Fruit fly (Drosophila melanogaster): ENCODE results near the gene Hsp26.

The Hsp26 gene

DNA sequence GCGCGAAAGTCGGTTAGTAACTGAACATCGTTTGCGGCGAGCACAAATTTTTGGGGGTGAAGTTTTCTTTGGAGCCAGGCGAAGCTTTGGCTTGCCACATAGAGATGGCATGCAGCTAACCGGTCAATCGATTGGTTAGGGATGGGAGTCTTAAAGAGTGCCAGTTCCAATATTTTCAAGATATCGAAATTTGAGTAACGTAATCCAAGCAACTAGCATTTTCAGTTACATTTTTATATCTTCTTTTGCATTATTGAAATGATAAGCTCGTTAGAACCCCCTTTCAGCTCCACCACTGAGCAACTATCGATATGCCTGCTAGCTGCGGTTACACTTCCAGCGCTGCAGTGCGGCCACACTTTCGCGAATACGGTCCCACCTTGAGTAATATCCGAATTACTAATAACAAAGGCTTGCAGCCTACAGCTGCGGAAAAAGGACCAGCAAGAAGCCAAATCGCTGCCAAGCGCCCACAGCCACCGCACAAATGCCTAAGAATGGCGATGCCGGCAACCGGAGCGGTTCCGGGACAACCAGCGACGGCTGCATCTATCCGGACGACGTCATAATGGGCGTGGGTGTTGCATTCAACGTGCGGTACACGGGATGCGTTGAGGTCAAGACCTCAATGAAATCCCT lies 49.5 kb upstream of the Hsp26 start, which contains the start of the genes Atat and Shc (continued):
- TF ChIP-seq CG2202 (tag; optimal IDR thresholded peaks at IDR 0.05): peak; percentile 96
- peak; percentile 47 for TF ChIP-seq CG7745 (tag; optimal IDR thresholded peaks at IDR 0.05)
- peak; percentile 100 for TF ChIP-seq CG14667 (GFP tag; IDR thresholded peaks at IDR 0.05)
- peak; percentile 98 for TF ChIP-seq CG5953 (GFP tag; IDR thresholded peaks at IDR 0.05)
- TF ChIP-seq Nf-YA (GFP tag; IDR thresholded peaks at IDR 0.05): peak; percentile 99
- peak; percentile 96 for TF ChIP-seq org-1 (GFP tag; optimal IDR thresholded peaks at IDR 0.05)
- peak; percentile 99 for TF ChIP-seq croc (GFP tag; conservative IDR thresholded peaks at IDR 0.05)
- peak; percentile 85 for TF ChIP-seq crol (GFP tag; IDR thresholded peaks at IDR 0.05)
- TF ChIP-seq Trl (optimal IDR thresholded peaks at IDR 0.05): no peak
- peak; percentile 100 for TF ChIP-seq Trl (GFP tag; optimal IDR thresholded peaks at IDR 0.05)
- TF ChIP-seq H15 (GFP tag; IDR thresholded peaks at IDR 0.05): peak; percentile 100
- TF ChIP-seq CG17568 (GFP tag; optimal IDR thresholded peaks at IDR 0.05): peak; percentile 95
- TF ChIP-seq ERR (GFP tag; optimal IDR thresholded peaks at IDR 0.05): peak; percentile 99
- peak; percentile 98 for TF ChIP-seq Awh (GFP tag; IDR thresholded peaks at IDR 0.05)
- peak; percentile 99 for TF ChIP-seq luna (GFP tag; optimal IDR thresholded peaks at IDR 0.05)
- TF ChIP-seq Oaz (GFP tag; IDR thresholded peaks at IDR 0.05): peak; percentile 99
- TF ChIP-seq dysf (GFP tag; IDR thresholded peaks at IDR 0.05): peak; percentile 100
- peak; percentile 98 for TF ChIP-seq CG12104 (GFP tag; optimal IDR thresholded peaks at IDR 0.05)
- TF ChIP-seq chinmo (GFP tag; IDR thresholded peaks at IDR 0.05; ENCODE audit: partially characterized antibody): peak; percentile 53; the same call in 2 of the 4 replicates
- peak; percentile 61 for TF ChIP-seq Sry-β (GFP tag; optimal IDR thresholded peaks at IDR 0.05)
- TF ChIP-seq insv (GFP tag; optimal IDR thresholded peaks at IDR 0.05): peak; percentile 16 to 80
- TF ChIP-seq z (GFP tag; IDR thresholded peaks at IDR 0.05): peak; percentile 73; the same call in 2 of the 3 replicates
- peak; percentile 93 for TF ChIP-seq sd (tag; optimal IDR thresholded peaks at IDR 0.05)
- TF ChIP-seq CG2712 (tag; optimal IDR thresholded peaks at IDR 0.05): peak; percentile 98
- TF ChIP-seq Ssrp (tag; optimal IDR thresholded peaks at IDR 0.05): peak; percentile 99
- TF ChIP-seq Hr3 (GFP tag; optimal IDR thresholded peaks at IDR 0.05): peak; percentile 100
- TF ChIP-seq danr (GFP tag; IDR thresholded peaks at IDR 0.05): peak; percentile 99
- TF ChIP-seq CG16863 (GFP tag; optimal IDR thresholded peaks at IDR 0.05): peak; percentile 99
- peak; percentile 77 for TF ChIP-seq fd102C (GFP tag; optimal IDR thresholded peaks at IDR 0.05)
- TF ChIP-seq CG18619 (GFP tag; optimal IDR thresholded peaks at IDR 0.05): peak; percentile 99
- peak; percentile 96 for TF ChIP-seq Myb (GFP tag; optimal IDR thresholded peaks at IDR 0.05)
- TF ChIP-seq nmo (GFP tag; optimal IDR thresholded peaks at IDR 0.05): peak; percentile 99
- peak; percentile 96 for TF ChIP-seq knrl (GFP tag; IDR thresholded peaks at IDR 0.05; ENCODE audit: partially characterized antibody)
- peak; percentile 93 for TF ChIP-seq CG6854 (GFP tag; optimal IDR thresholded peaks at IDR 0.05)
- peak; percentile 98 for TF ChIP-seq aop (GFP tag; IDR thresholded peaks at IDR 0.05)
- peak; percentile 92 for TF ChIP-seq CG10267 (tag; optimal IDR thresholded peaks at IDR 0.05)
- TF ChIP-seq CG13775 (GFP tag; optimal IDR thresholded peaks at IDR 0.05): peak; percentile 99
- TF ChIP-seq nau (GFP tag; optimal IDR thresholded peaks at IDR 0.05): peak; percentile 95
- peak; percentile 98 for TF ChIP-seq CG8924 (tag; optimal IDR thresholded peaks at IDR 0.05)
- TF ChIP-seq Sry-δ (GFP tag; optimal IDR thresholded peaks at IDR 0.05): peak; percentile 100
- peak; percentile 100 for TF ChIP-seq al (GFP tag; IDR thresholded peaks at IDR 0.05)
- TF ChIP-seq CG14050 (GFP tag; IDR thresholded peaks at IDR 0.05): peak; percentile 99
- TF ChIP-seq CG42726 (GFP tag; IDR thresholded peaks at IDR 0.05; ENCODE audit: partially characterized antibody): 0 out of 2 replicates have a peak, but pooled peaks have one; percentile 65
- TF ChIP-seq Six4 (GFP tag; optimal IDR thresholded peaks at IDR 0.05): peak; percentile 99
- TF ChIP-seq Meics (GFP tag; optimal IDR thresholded peaks at IDR 0.05): peak; percentile 99
- TF ChIP-seq Spps (tag; optimal IDR thresholded peaks at IDR 0.05): peak; percentile 95
- peak; percentile 99 for TF ChIP-seq CG13894 (tag; optimal IDR thresholded peaks at IDR 0.05)
- TF ChIP-seq BEAF-32 (GFP tag; optimal IDR thresholded peaks at IDR 0.05): peak; percentile 99
- peak; percentile 72 for TF ChIP-seq bigmax (GFP tag; optimal IDR thresholded peaks at IDR 0.05)
- TF ChIP-seq CG3726 (GFP tag; IDR thresholded peaks at IDR 0.05): peak; percentile 99
